Worm (Caenorhabditis elegans) whole organism, late embryonic: ENCODE measurements around the gene F09C6.12.

ENCODE experiments used
- ceh-22 ChIP-seq: sonication (generic microtip); optimal IDR thresholded peaks from 2 replicates; lab custom pipeline; 2017; ENCODE audit warnings: missing biosample characterization, missing genetic modification characterization
- hlh-15 ChIP-seq: sonication (generic microtip); optimal IDR thresholded peaks from 2 replicates; lab custom pipeline; 2016; ENCODE audit warnings: missing genetic modification characterization, missing compliant biosample characterization
- pqm-1 ChIP-seq: sonication (generic microtip); optimal IDR thresholded peaks from 2 replicates; lab custom pipeline; 2016; ENCODE audit warnings: missing genetic modification characterization, missing compliant biosample characterization

DNA sequence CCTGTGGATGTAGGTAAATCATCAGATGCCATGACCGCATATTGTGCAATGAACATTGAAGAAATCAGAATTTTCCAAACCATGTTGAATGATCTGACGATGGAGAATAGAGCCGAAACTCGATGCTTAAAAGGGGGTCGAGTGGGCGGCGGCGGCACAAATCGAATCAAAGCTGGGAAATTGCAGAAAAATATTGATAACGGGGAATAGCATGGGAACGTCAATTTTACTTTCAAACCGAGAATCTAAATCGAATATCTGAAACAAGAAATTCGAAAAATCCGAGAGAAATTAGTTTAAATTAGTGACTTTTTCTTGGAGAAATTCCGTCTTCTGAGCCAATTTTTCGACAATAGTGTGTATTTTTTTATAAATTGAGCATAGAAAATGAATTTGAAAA, 33.4 kb downstream of the F09C6.12 start, which contains the start of gene F09C6.10:
- TF ChIP-seq ceh-22 (tag; lab: Kevin White, UChicago): no peak
- no peak for TF ChIP-seq pqm-1
- TF ChIP-seq hlh-15 (tag; lab: Kevin White, UChicago): no peak
